Worm (Caenorhabditis elegans): ENCODE results near the gene ZK892.4.

ce11 chrII:10025059-10025458, 18.7 kb downstream of the ZK892.4 start:
- TF ChIP-seq hnd-1 (tag; optimal IDR thresholded peaks at IDR 0.05) (no peak), sea-1 (GFP tag; conservative IDR thresholded peaks at IDR 0.05) (no peak)

Data from whole organism, early embryonic.